Worm (Caenorhabditis elegans) whole organism, young adult: ENCODE measurements around the gene M7.12.
A peak's percentile ranks its signal among the peaks of the same experiment; 100 is the strongest.

Experiments
- B0035.1 ChIP-seq: sonication (generic microtip); optimal IDR thresholded peaks from 2 replicates; lab custom pipeline; 2016; ENCODE audit warnings: missing genetic modification characterization, mild to moderate bottlenecking, missing compliant biosample characterization, missing genotype, missing genetic modification reagents
- B0336.3 ChIP-seq: fragments of 200-800 bp; sonication (Bioruptor generic); IDR thresholded peaks from 2 replicates; pipeline ENCODE4 v1.3.6; 2022; ENCODE audit warnings: missing genetic modification characterization, missing compliant biosample characterization
- C17E4.6 ChIP-seq: fragments of 200-800 bp; sonication (Bioruptor generic); IDR thresholded peaks from 2 replicates; pipeline ENCODE4 v1.3.6; 2022; ENCODE audit warnings: missing genetic modification reagents, missing genetic modification characterization, missing compliant biosample characterization
- D2030.7 ChIP-seq: fragments of 200-800 bp; sonication (Bioruptor generic); IDR thresholded peaks from 2 replicates; pipeline ENCODE4 v1.3.6; 2022; ENCODE audit warnings: missing genetic modification reagents, missing genetic modification characterization, missing compliant biosample characterization
- F37B4.10 ChIP-seq: fragments of 200-800 bp; sonication (Bioruptor generic); IDR thresholded peaks from 2 replicates; pipeline ENCODE4 v1.3.6; 2022; ENCODE audit warnings: missing genetic modification characterization, missing compliant biosample characterization
- F57A8.1 ChIP-seq: fragments of 200-800 bp; sonication (Bioruptor generic); optimal IDR thresholded peaks from 2 replicates; lab custom pipeline; 2018; ENCODE audit warnings: mild to moderate bottlenecking, missing genetic modification characterization, moderate library complexity, missing compliant biosample characterization
- K11D2.4 ChIP-seq: fragments of 200-800 bp; sonication (Bioruptor generic); IDR thresholded peaks from 2 replicates; pipeline ENCODE4 v1.3.6; 2022; ENCODE audit warnings: missing genetic modification reagents, missing genetic modification characterization, missing compliant biosample characterization
- T07F8.4 ChIP-seq: sonication (generic microtip); optimal IDR thresholded peaks from 2 replicates; lab custom pipeline; 2016; ENCODE audit warnings: mild to moderate bottlenecking, missing genetic modification characterization, moderate library complexity, missing compliant biosample characterization
- akir-1 ChIP-seq: fragments of 200-800 bp; sonication (Bioruptor generic); optimal IDR thresholded peaks from 2 replicates; lab custom pipeline; 2018; ENCODE audit warnings: mild to moderate bottlenecking, missing genetic modification characterization, moderate library complexity, missing compliant biosample characterization
- athp-1 ChIP-seq: sonication (generic microtip); optimal IDR thresholded peaks from 2 replicates; lab custom pipeline; 2017; ENCODE audit warnings: mild to moderate bottlenecking, missing genetic modification characterization, missing compliant biosample characterization
- attf-3 ChIP-seq: fragments of 200-800 bp; sonication (Bioruptor generic); conservative IDR thresholded peaks from 2 replicates; pipeline ENCODE4 v1.3.6; 2022; ENCODE audit warnings: missing genetic modification reagents, missing genetic modification characterization, missing compliant biosample characterization
- attf-5 ChIP-seq: fragments of 200-800 bp; sonication (Bioruptor generic); optimal IDR thresholded peaks from 2 replicates; lab custom pipeline; 2018; ENCODE audit warnings: mild to moderate bottlenecking, missing genetic modification characterization, missing compliant biosample characterization
- bed-2 ChIP-seq: fragments of 200-800 bp; sonication (Bioruptor generic); IDR thresholded peaks from 2 replicates; pipeline ENCODE4 v1.3.6; 2022; ENCODE audit warnings: missing genetic modification reagents, missing genetic modification characterization, missing compliant biosample characterization
- cebp-1 ChIP-seq, 2 experiments: fragments of 200-800 bp in 1 of 2; sonication (Bioruptor generic) in 1 of 2; sonication (generic microtip) in 1 of 2; IDR thresholded peaks in 1 of 2; optimal IDR thresholded peaks in 1 of 2; 2 replicates each; pipeline versions ENCODE4 v1.3.6 to Lab custom; 2017 to 2022; ENCODE audit warnings: missing compliant biosample characterization in 2 of 2, missing genetic modification characterization in 2 of 2, mild to moderate bottlenecking in 1 of 2, missing genetic modification reagents in 1 of 2, moderate library complexity in 1 of 2
- cebp-2 ChIP-seq: fragments of 200-800 bp; sonication (Bioruptor generic); IDR thresholded peaks from 2 replicates; pipeline ENCODE4 v1.3.6; 2022; ENCODE audit warnings: missing genetic modification characterization, missing compliant biosample characterization
- ceh-40 ChIP-seq: fragments of 200-800 bp; sonication (Bioruptor generic); IDR thresholded peaks from 2 replicates; pipeline ENCODE4 v1.3.6; 2022; ENCODE audit warnings: missing genetic modification characterization, missing compliant biosample characterization
- ceh-58 ChIP-seq: fragments of 200-800 bp; sonication (Bioruptor generic); IDR thresholded peaks from 2 replicates; pipeline ENCODE4 v1.3.6; 2022; ENCODE audit warnings: missing genetic modification characterization, missing compliant biosample characterization
- ceh-79 ChIP-seq: sonication (generic microtip); optimal IDR thresholded peaks from 2 replicates; lab custom pipeline; 2017; ENCODE audit warnings: mild to moderate bottlenecking, missing genetic modification characterization, missing compliant biosample characterization
- die-1 ChIP-seq: sonication (generic microtip); optimal IDR thresholded peaks from 2 replicates; lab custom pipeline; 2016; ENCODE audit warnings: missing genotype, mild to moderate bottlenecking, missing genetic modification characterization, missing compliant biosample characterization
- dpff-1 ChIP-seq: sonication (generic microtip); optimal IDR thresholded peaks from 2 replicates; lab custom pipeline; 2017; ENCODE audit warnings: mild to moderate bottlenecking, missing genetic modification characterization, missing compliant biosample characterization
- egl-18 ChIP-seq: fragments of 200-800 bp; sonication (Bioruptor generic); IDR thresholded peaks from 2 replicates; pipeline ENCODE4 v1.3.6; 2022; ENCODE audit warnings: missing genetic modification reagents, missing genetic modification characterization, missing compliant biosample characterization
- ekl-4 ChIP-seq: fragments of 200-800 bp; sonication (Bioruptor generic); IDR thresholded peaks from 2 replicates; pipeline ENCODE4 v1.3.6; 2022; ENCODE audit warnings: missing genetic modification reagents, missing genetic modification characterization, missing compliant biosample characterization
- gei-17 ChIP-seq: fragments of 200-800 bp; sonication (Bioruptor generic); optimal IDR thresholded peaks from 2 replicates; lab custom pipeline; 2018; ENCODE audit warnings: mild to moderate bottlenecking, missing genetic modification characterization, missing compliant biosample characterization
- hmg-20 ChIP-seq: fragments of 200-800 bp; sonication (Bioruptor generic); IDR thresholded peaks from 2 replicates; pipeline ENCODE4 v1.3.6; 2022; ENCODE audit warnings: missing genetic modification reagents, missing genetic modification characterization, missing compliant biosample characterization
- hrde-1 ChIP-seq: sonication (generic microtip); optimal IDR thresholded peaks from 2 replicates; lab custom pipeline; 2016; ENCODE audit warnings: missing genetic modification characterization, mild to moderate bottlenecking, missing compliant biosample characterization, moderate library complexity, missing genotype, missing genetic modification reagents, borderline replicate concordance
- lin-54 ChIP-seq: fragments of 200-800 bp; sonication (Bioruptor generic); optimal IDR thresholded peaks from 2 replicates; lab custom pipeline; 2018; ENCODE audit warnings: mild to moderate bottlenecking, missing genetic modification characterization, missing compliant biosample characterization
- lsl-1 ChIP-seq: fragments of 200-800 bp; sonication (Bioruptor generic); optimal IDR thresholded peaks from 2 replicates; lab custom pipeline; 2018; ENCODE audit warnings: mild to moderate bottlenecking, missing genetic modification characterization, moderate library complexity, missing compliant biosample characterization
- madf-10 ChIP-seq: sonication (generic microtip); optimal IDR thresholded peaks from 2 replicates; lab custom pipeline; 2016; ENCODE audit warnings: mild to moderate bottlenecking, missing genetic modification characterization, missing compliant biosample characterization
- madf-6 ChIP-seq: fragments of 200-800 bp; sonication (Bioruptor generic); IDR thresholded peaks from 2 replicates; pipeline ENCODE4 v1.3.6; 2022; ENCODE audit warnings: missing genetic modification reagents, missing genetic modification characterization, missing compliant biosample characterization
- mes-4 ChIP-seq: sonication (generic microtip); optimal IDR thresholded peaks from 2 replicates; lab custom pipeline; 2016; ENCODE audit warnings: missing genotype, missing genetic modification characterization, missing compliant biosample characterization
- nfyb-1 ChIP-seq: fragments of 200-800 bp; sonication (Bioruptor generic); IDR thresholded peaks from 2 replicates; pipeline ENCODE4 v1.3.6; 2022; ENCODE audit warnings: missing genetic modification reagents, missing genetic modification characterization, missing compliant biosample characterization
- nhr-120 ChIP-seq: fragments of 200-800 bp; sonication (Bioruptor generic); IDR thresholded peaks from 2 replicates; pipeline ENCODE4 v1.3.6; 2022; ENCODE audit warnings: missing genetic modification characterization, missing compliant biosample characterization
- nhr-90 ChIP-seq: sonication (generic microtip); optimal IDR thresholded peaks from 2 replicates; lab custom pipeline; 2016; ENCODE audit warnings: missing genotype, mild to moderate bottlenecking, missing genetic modification characterization, missing compliant biosample characterization
- pbrm-1 ChIP-seq: fragments of 200-800 bp; sonication (Bioruptor generic); IDR thresholded peaks from 2 replicates; pipeline ENCODE4 v1.3.6; 2022; ENCODE audit warnings: missing genetic modification reagents, missing genetic modification characterization, missing compliant biosample characterization
- pha-4 ChIP-seq: fragments of 150-350 bp; sonication (generic microtip); optimal IDR thresholded peaks from 2 replicates; lab custom pipeline; 2014; ENCODE audit warnings: missing biosample characterization, missing genetic modification reagents, missing genetic modification characterization
- rcor-1 ChIP-seq: fragments of 200-800 bp; sonication (Bioruptor generic); IDR thresholded peaks from 2 replicates; pipeline ENCODE4 v1.3.6; 2022; ENCODE audit warnings: missing genetic modification reagents, missing genetic modification characterization, missing compliant biosample characterization
- repo-1 ChIP-seq: sonication (generic microtip); optimal IDR thresholded peaks from 2 replicates; lab custom pipeline; 2017; ENCODE audit warnings: mild to moderate bottlenecking, missing genetic modification characterization, missing compliant biosample characterization
- snpc-1.3 ChIP-seq: sonication (generic microtip); optimal IDR thresholded peaks from 2 replicates; lab custom pipeline; 2017; ENCODE audit warnings: missing genetic modification characterization, mild to moderate bottlenecking, missing compliant biosample characterization, antibody characterized with exemption, moderate library complexity, missing genotype, missing genetic modification reagents; ENCODE audit not compliant: insufficient read depth
- somi-1 ChIP-seq: fragments of 200-800 bp; sonication (Bioruptor generic); optimal IDR thresholded peaks from 2 replicates; lab custom pipeline; 2018; ENCODE audit warnings: mild to moderate bottlenecking, missing genetic modification characterization, missing compliant biosample characterization
- tbp1 ChIP-seq: fragments of 200-800 bp; sonication (Bioruptor generic); optimal IDR thresholded peaks from 2 replicates; lab custom pipeline; 2018; ENCODE audit warnings: mild to moderate bottlenecking, missing genetic modification characterization, missing compliant biosample characterization
- unc-62 ChIP-seq: fragments of 150-350 bp; optimal IDR thresholded peaks from 2 replicates; lab custom pipeline; 2014; ENCODE audit warnings: missing biosample characterization, missing genetic modification reagents, missing genetic modification characterization
- zim-3 ChIP-seq: sonication (generic microtip); optimal IDR thresholded peaks from 2 replicates; lab custom pipeline; 2017; ENCODE audit warnings: mild to moderate bottlenecking, missing genetic modification characterization, moderate library complexity, missing compliant biosample characterization
- ztf-3 ChIP-seq: fragments of 200-800 bp; sonication (Bioruptor generic); optimal IDR thresholded peaks from 2 replicates; lab custom pipeline; 2018; ENCODE audit warnings: mild to moderate bottlenecking, missing genetic modification characterization, missing compliant biosample characterization

Gene M7.12

DNA sequence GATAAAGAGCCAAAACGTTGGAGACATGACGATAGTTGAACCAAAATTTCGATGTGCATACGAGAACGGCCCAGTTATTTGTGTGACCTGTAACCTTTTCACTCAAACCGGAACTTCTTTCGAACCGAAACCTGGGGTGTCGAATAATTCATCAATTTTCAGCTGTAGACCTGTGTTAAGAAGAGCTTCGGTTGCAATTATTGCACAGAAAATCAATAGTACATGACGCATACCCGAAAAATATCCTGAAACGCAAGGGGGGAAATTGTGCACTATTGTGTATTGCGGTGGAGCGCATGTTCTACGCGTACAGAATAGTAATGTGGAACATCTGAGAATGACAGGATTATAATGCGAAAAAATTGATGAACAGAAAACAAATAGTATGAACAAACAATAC is 12.0 kb upstream of the M7.12 start, which contains the start of gene pigk-1 (continued):
- peak; percentile 57 for TF ChIP-seq ekl-4 (GFP tag; lab: Robert Waterston, UW)
- no peak for TF ChIP-seq nhr-120 (GFP tag; lab: Robert Waterston, UW)
- TF ChIP-seq ceh-58, result 0 out of 2 replicates have a peak, but pooled peaks have one; percentile 76
- peak; percentile 66; the same call in 1 of the 2 replicates for TF ChIP-seq rcor-1 (GFP tag; lab: Robert Waterston, UW)
- TF ChIP-seq snpc-1.3 (tag; lab: Kevin White, UChicago), result peak; percentile 43
- no peak for TF ChIP-seq zim-3 (tag; lab: Kevin White, UChicago)
- TF ChIP-seq ceh-40 (GFP tag; lab: Robert Waterston, UW), result no peak
- TF ChIP-seq ceh-79 (tag; lab: Kevin White, UChicago), result no peak
- TF ChIP-seq pha-4, result no peak
- no peak for TF ChIP-seq hrde-1
- TF ChIP-seq tbp1, result peak; percentile 50
- TF ChIP-seq madf-10 (tag; lab: Kevin White, UChicago), result no peak

DNA sequence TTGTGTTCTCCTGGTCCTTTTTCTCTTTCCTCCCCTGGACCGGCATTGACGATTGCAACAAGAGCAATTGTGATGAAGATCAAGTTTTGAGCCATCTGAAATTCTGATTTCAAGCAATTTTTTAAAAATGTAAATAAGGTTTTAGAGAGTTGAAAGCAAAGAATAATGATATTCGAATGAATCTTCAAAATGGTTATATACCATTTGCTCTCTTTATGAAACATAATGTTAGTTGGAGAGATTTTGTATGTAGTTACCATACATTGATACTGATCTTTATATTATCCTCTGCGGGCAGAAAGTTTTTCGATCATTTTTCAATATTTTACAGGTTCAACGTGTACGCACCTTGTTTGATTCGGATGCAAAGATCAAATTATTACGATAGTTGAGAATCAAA is 7.9 kb upstream of the M7.12 start, which contains the start of gene srlf-24:
srlf-24 (minus strand) TSS at position 101 of the 400 bp plus-strand sequence.
- TF ChIP-seq pbrm-1 (GFP tag; lab: Robert Waterston, UW), result no peak
- no peak for TF ChIP-seq ceh-58
- no peak for TF ChIP-seq D2030.7 (GFP tag; lab: Robert Waterston, UW)
- TF ChIP-seq lsl-1 (GFP tag; lab: Kevin White, UChicago), result no peak
- no peak for TF ChIP-seq lin-54
- TF ChIP-seq rcor-1 (GFP tag; lab: Robert Waterston, UW), result no peak
- TF ChIP-seq C17E4.6, result no peak
- no peak for TF ChIP-seq athp-1 (tag; lab: Kevin White, UChicago)
- TF ChIP-seq ztf-3, result no peak
- no peak for TF ChIP-seq hmg-20
- no peak for TF ChIP-seq B0336.3 (GFP tag; lab: Robert Waterston, UW)
- no peak for TF ChIP-seq unc-62 (GFP tag; lab: Kevin White, UChicago)
- TF ChIP-seq cebp-2, result no peak
- no peak for TF ChIP-seq F37B4.10 (GFP tag; lab: Robert Waterston, UW)
- TF ChIP-seq T07F8.4 (tag; lab: Kevin White, UChicago), result no peak
- TF ChIP-seq nfyb-1 (GFP tag; lab: Robert Waterston, UW), result no peak
- TF ChIP-seq attf-5 (GFP tag; lab: Kevin White, UChicago), result no peak

ce11 chrIV:11103501-11103900 is 5.7 kb upstream of the M7.12 start:
- TF ChIP-seq mes-4 (tag; lab: Kevin White, UChicago) (no peak), madf-6 (no peak), egl-18 (no peak), K11D2.4 (GFP tag; lab: Robert Waterston, UW) (no peak), ztf-3 (no peak), somi-1 (GFP tag; lab: Kevin White, UChicago) (no peak), cebp-1 (GFP tag; IDR thresholded peaks at IDR 0.05; lab: Robert Waterston, UW) (no peak), cebp-1 (tag; optimal IDR thresholded peaks at IDR 0.05; lab: Kevin White, UChicago) (no peak), snpc-1.3 (tag; lab: Kevin White, UChicago) (no peak), akir-1 (GFP tag; lab: Kevin White, UChicago) (no peak), attf-3 (GFP tag; lab: Robert Waterston, UW) (no peak), repo-1 (tag; lab: Kevin White, UChicago) (no peak), pbrm-1 (GFP tag; lab: Robert Waterston, UW) (no peak), B0035.1 (tag; lab: Kevin White, UChicago) (no peak), bed-2 (GFP tag; lab: Robert Waterston, UW) (no peak), T07F8.4 (tag; lab: Kevin White, UChicago) (no peak), nhr-90 (tag; lab: Kevin White, UChicago) (no peak), gei-17 (GFP tag; lab: Kevin White, UChicago) (no peak), die-1 (tag; lab: Kevin White, UChicago) (no peak), dpff-1 (tag; lab: Kevin White, UChicago) (no peak), F57A8.1 (no peak)
